Fruit fly (Drosophila melanogaster) whole organism, embryonic: ENCODE results near the gene CG3337.
A peak's percentile ranks its signal among the peaks of the same experiment; 100 is the strongest.

Experiments
- Aef1 ChIP-seq: fragments of 200-800 bp; sonication (Bioruptor generic); IDR thresholded peaks from 3 replicates; pipeline ENCODE4 v1.3.6; 2022; ENCODE audit warnings: missing biosample characterization, missing genetic modification characterization
- Antp ChIP-seq: fragments of 200-800 bp; sonication (Bioruptor generic); optimal IDR thresholded peaks from 3 replicates; lab custom pipeline; 2016; ENCODE audit warnings: missing biosample characterization, missing genetic modification characterization
- B-H2 ChIP-seq: fragments of 200-800 bp; sonication (Bioruptor generic); optimal IDR thresholded peaks from 2 replicates; lab custom pipeline; 2018; ENCODE audit warnings: missing biosample characterization, mild to moderate bottlenecking, missing genetic modification characterization
- Bdp1 ChIP-seq: fragments of 200-800 bp; sonication (Bioruptor generic); optimal IDR thresholded peaks from 3 replicates; lab custom pipeline; 2016; ENCODE audit warnings: missing biosample characterization, missing genetic modification characterization
- CG10979 ChIP-seq: fragments of 200-800 bp; sonication (Bioruptor generic); optimal IDR thresholded peaks from 2 replicates; lab custom pipeline; 2018; ENCODE audit warnings: missing biosample characterization, mild to moderate bottlenecking, missing genetic modification characterization, moderate library complexity
- CG11504 ChIP-seq: fragments of 200-800 bp; sonication (Bioruptor generic); optimal IDR thresholded peaks from 3 replicates; lab custom pipeline; 2019; ENCODE audit warnings: missing biosample characterization, mild to moderate bottlenecking, missing genetic modification characterization, moderate library complexity
- CG11695 ChIP-seq: fragments of 200-800 bp; sonication (Bioruptor generic); IDR thresholded peaks from 3 replicates; pipeline ENCODE4 v1.3.6; 2022; ENCODE audit warnings: missing biosample characterization, missing genetic modification characterization
- CG15601 ChIP-seq: fragments of 200-800 bp; sonication (Bioruptor generic); optimal IDR thresholded peaks from 3 replicates; lab custom pipeline; 2019; ENCODE audit warnings: missing biosample characterization, mild to moderate bottlenecking, missing genetic modification characterization, moderate library complexity
- CG16815 ChIP-seq: fragments of 200-800 bp; sonication (Bioruptor generic); optimal IDR thresholded peaks from 3 replicates; lab custom pipeline; 2017; ENCODE audit warnings: missing biosample characterization, mild to moderate bottlenecking, missing genetic modification characterization
- CG17186 ChIP-seq: fragments of 200-800 bp; sonication (Bioruptor generic); optimal IDR thresholded peaks from 3 replicates; lab custom pipeline; 2017; ENCODE audit warnings: missing biosample characterization, missing genetic modification reagents, missing genetic modification characterization
- CG17385 ChIP-seq: fragments of 200-800 bp; sonication (Bioruptor generic); optimal IDR thresholded peaks from 3 replicates; lab custom pipeline; 2018; ENCODE audit warnings: missing biosample characterization, mild to moderate bottlenecking, missing genetic modification characterization
- CG17612 ChIP-seq: fragments of 200-800 bp; sonication (Bioruptor generic); IDR thresholded peaks from 2 replicates; pipeline ENCODE4 v1.3.6; 2022; ENCODE audit warnings: missing biosample characterization, missing genetic modification characterization
- CG18262 ChIP-seq: fragments of 200-800 bp; optimal IDR thresholded peaks from 3 replicates; lab custom pipeline; 2019; ENCODE audit warnings: missing biosample characterization, mild to moderate bottlenecking, missing genetic modification characterization, moderate library complexity
- CG31224 ChIP-seq: fragments of 200-800 bp; sonication (Bioruptor generic); IDR thresholded peaks from 2 replicates; pipeline ENCODE4 v1.3.6; 2022; ENCODE audit warnings: missing biosample characterization, missing genetic modification characterization
- CG34422 ChIP-seq: fragments of 200-800 bp; sonication (Bioruptor generic); IDR thresholded peaks from 3 replicates; pipeline ENCODE4 v1.3.6; 2022; ENCODE audit warnings: missing biosample characterization, missing genetic modification characterization
- CG3847 ChIP-seq: fragments of 200-800 bp; sonication (Bioruptor generic); IDR thresholded peaks from 2 replicates; pipeline ENCODE4 v1.3.6; 2022; ENCODE audit warnings: missing biosample characterization, missing genetic modification characterization
- CG7987 ChIP-seq: fragments of 200-800 bp; sonication (Bioruptor generic); optimal IDR thresholded peaks from 2 replicates; lab custom pipeline; 2018; ENCODE audit warnings: missing biosample characterization, mild to moderate bottlenecking, missing genetic modification characterization, moderate library complexity
- CG8290 ChIP-seq, 3 experiments: fragments of 200-800 bp; sonication (Bioruptor generic); optimal IDR thresholded peaks; 2 replicates each; lab custom pipeline; 2016 to 2019; ENCODE audit warnings: missing biosample characterization in 3 of 3, missing genetic modification characterization in 3 of 3, mild to moderate bottlenecking in 2 of 3, moderate library complexity in 1 of 3
- CG9437 ChIP-seq: fragments of 200-800 bp; sonication (Bioruptor generic); optimal IDR thresholded peaks from 2 replicates; lab custom pipeline; 2018; ENCODE audit warnings: missing biosample characterization, mild to moderate bottlenecking, missing genetic modification characterization
- CG9932 ChIP-seq: fragments of 200-800 bp; sonication (Bioruptor generic); IDR thresholded peaks from 2 replicates; pipeline ENCODE4 v1.3.6; 2022; ENCODE audit warnings: missing biosample characterization, missing genetic modification characterization
- Fer1 ChIP-seq: fragments of 200-800 bp; sonication (Bioruptor generic); optimal IDR thresholded peaks from 2 replicates; lab custom pipeline; 2017; ENCODE audit warnings: missing biosample characterization, mild to moderate bottlenecking, missing genetic modification characterization
- GATAe ChIP-seq: fragments of 200-800 bp; sonication (Bioruptor generic); conservative IDR thresholded peaks from 2 replicates; pipeline ENCODE4 v1.3.6; 2022; ENCODE audit warnings: missing biosample characterization, missing genetic modification characterization
- Gug ChIP-seq: fragments of 200-800 bp; sonication (Bioruptor generic); IDR thresholded peaks from 4 replicates; pipeline ENCODE4 v1.3.6; 2022; ENCODE audit warnings: missing biosample characterization, missing genetic modification characterization
- HLH3B ChIP-seq: fragments of 200-800 bp; sonication (Bioruptor generic); IDR thresholded peaks from 2 replicates; pipeline ENCODE4 v1.3.6; 2022; ENCODE audit warnings: missing biosample characterization, missing genetic modification characterization
- HmgZ ChIP-seq: fragments of 200-800 bp; sonication (Bioruptor generic); optimal IDR thresholded peaks from 2 replicates; lab custom pipeline; 2018; ENCODE audit warnings: missing biosample characterization, mild to moderate bottlenecking, missing genetic modification characterization
- Lhr ChIP-seq: fragments of 200-800 bp; sonication (Bioruptor generic); optimal IDR thresholded peaks from 3 replicates; lab custom pipeline; 2017; ENCODE audit warnings: mild to moderate bottlenecking, missing biosample characterization, missing genetic modification reagents, missing genetic modification characterization
- MTF-1 ChIP-seq: fragments of 200-800 bp; sonication (Bioruptor generic); optimal IDR thresholded peaks from 2 replicates; lab custom pipeline; 2018; ENCODE audit warnings: missing biosample characterization, mild to moderate bottlenecking, missing genetic modification characterization, borderline replicate concordance
- Med ChIP-seq: fragments of 200-800 bp; sonication (Bioruptor generic); peaks from one replicate; lab custom pipeline; 2016; ENCODE audit warnings: missing biosample characterization, missing genetic modification characterization, mild to moderate bottlenecking, inconsistent platforms, moderate library complexity
- Pdp1 ChIP-seq, 2 experiments: fragments of 200-800 bp; sonication (Bioruptor generic); optimal IDR thresholded peaks; 3 replicates each; lab custom pipeline; 2016; ENCODE audit warnings: missing biosample characterization in 2 of 2, missing genetic modification characterization in 2 of 2, mild to moderate bottlenecking in 1 of 2, moderate library complexity in 1 of 2
- Ravus ChIP-seq: fragments of 200-800 bp; sonication (Bioruptor generic); IDR thresholded peaks from 2 replicates; pipeline ENCODE4 v1.3.6; 2022; ENCODE audit warnings: missing biosample characterization, missing genetic modification characterization
- Six4 ChIP-seq: fragments of 200-800 bp; sonication (Bioruptor generic); optimal IDR thresholded peaks from 2 replicates; lab custom pipeline; 2016; ENCODE audit warnings: missing biosample characterization, missing genetic modification characterization
- Xrp1 ChIP-seq: fragments of 200-800 bp; sonication (Bioruptor generic); IDR thresholded peaks from 2 replicates; pipeline ENCODE4 v1.3.6; 2022; ENCODE audit warnings: missing biosample characterization, missing genetic modification characterization
- ab ChIP-seq: fragments of 200-800 bp; sonication (Bioruptor generic); optimal IDR thresholded peaks from 2 replicates; lab custom pipeline; 2016; ENCODE audit warnings: missing biosample characterization, missing genetic modification characterization
- bbx ChIP-seq: fragments of 200-800 bp; sonication (Bioruptor generic); IDR thresholded peaks from 2 replicates; pipeline ENCODE4 v1.3.6; 2022; ENCODE audit warnings: missing biosample characterization, missing genetic modification characterization; ENCODE audit not compliant: partially characterized antibody
- cwo ChIP-seq: fragments of 200-800 bp; sonication (Bioruptor generic); optimal IDR thresholded peaks from 3 replicates; lab custom pipeline; 2017; ENCODE audit warnings: missing biosample characterization, missing genetic modification characterization, mild to moderate bottlenecking, moderate library complexity, missing genetic modification reagents
- dysf ChIP-seq: fragments of 200-800 bp; sonication (Bioruptor generic); IDR thresholded peaks from 3 replicates; pipeline ENCODE4 v1.3.6; 2022; ENCODE audit warnings: missing biosample characterization, missing genetic modification characterization
- en ChIP-seq: fragments of 200-800 bp; sonication (Bioruptor generic); optimal IDR thresholded peaks from 2 replicates; lab custom pipeline; 2016; ENCODE audit warnings: missing biosample characterization, missing genetic modification characterization
- exex ChIP-seq: fragments of 200-800 bp; sonication (Bioruptor generic); optimal IDR thresholded peaks from 4 replicates; lab custom pipeline; 2018; ENCODE audit warnings: missing biosample characterization, mild to moderate bottlenecking, missing genetic modification characterization, moderate library complexity
- gce ChIP-seq: fragments of 200-800 bp; sonication (Bioruptor generic); IDR thresholded peaks from 3 replicates; pipeline ENCODE4 v1.3.6; 2022; ENCODE audit warnings: missing biosample characterization, missing genetic modification characterization
- hkb ChIP-seq, 2 experiments: fragments of 200-800 bp in 1 of 2; fragments of >200 bp in 1 of 2; sonication (Bioruptor generic) in 1 of 2; IDR thresholded peaks in 1 of 2; optimal IDR thresholded peaks in 1 of 2; 2 replicates each; pipeline versions ENCODE4 v1.3.6 to Lab custom; 2017 to 2022; ENCODE audit warnings: missing biosample characterization in 1 of 2, missing genetic modification characterization in 1 of 2
- kah ChIP-seq: fragments of 200-800 bp; sonication (Bioruptor generic); optimal IDR thresholded peaks from 2 replicates; lab custom pipeline; 2018; ENCODE audit warnings: missing biosample characterization, mild to moderate bottlenecking, missing genetic modification characterization
- knrl ChIP-seq: fragments of 200-800 bp; sonication (Bioruptor generic); IDR thresholded peaks from 3 replicates; pipeline ENCODE4 v1.3.6; 2022; ENCODE audit warnings: missing biosample characterization, missing genetic modification characterization; ENCODE audit not compliant: partially characterized antibody
- otp ChIP-seq: fragments of 200-800 bp; sonication (Bioruptor generic); IDR thresholded peaks from 3 replicates; pipeline ENCODE4, ENCODE4 v1.3.6; 2022; ENCODE audit warnings: missing biosample characterization, missing genetic modification characterization
- row ChIP-seq: fragments of 200-800 bp; sonication (Bioruptor generic); IDR thresholded peaks from 3 replicates; pipeline ENCODE4 v1.3.6; 2022; ENCODE audit warnings: missing biosample characterization, missing genetic modification characterization
- salm ChIP-seq: fragments of 200-800 bp; sonication (Bioruptor generic); optimal IDR thresholded peaks from 2 replicates; lab custom pipeline; 2018; ENCODE audit warnings: missing biosample characterization, mild to moderate bottlenecking, missing genetic modification characterization
- sqz ChIP-seq: fragments of 200-800 bp; sonication (Bioruptor generic); optimal IDR thresholded peaks from 3 replicates; lab custom pipeline; 2018; ENCODE audit warnings: missing biosample characterization, mild to moderate bottlenecking, missing genetic modification characterization
- sr ChIP-seq: fragments of 200-800 bp; sonication (Bioruptor generic); IDR thresholded peaks from 3 replicates; pipeline ENCODE4 v1.3.6; 2022; ENCODE audit warnings: missing biosample characterization, missing genetic modification characterization
- wdn ChIP-seq: fragments of 200-800 bp; sonication (Bioruptor generic); IDR thresholded peaks from 2 replicates; pipeline ENCODE4 v1.3.6; 2022; ENCODE audit warnings: missing biosample characterization, missing genetic modification characterization

Gene CG3337

DNA sequence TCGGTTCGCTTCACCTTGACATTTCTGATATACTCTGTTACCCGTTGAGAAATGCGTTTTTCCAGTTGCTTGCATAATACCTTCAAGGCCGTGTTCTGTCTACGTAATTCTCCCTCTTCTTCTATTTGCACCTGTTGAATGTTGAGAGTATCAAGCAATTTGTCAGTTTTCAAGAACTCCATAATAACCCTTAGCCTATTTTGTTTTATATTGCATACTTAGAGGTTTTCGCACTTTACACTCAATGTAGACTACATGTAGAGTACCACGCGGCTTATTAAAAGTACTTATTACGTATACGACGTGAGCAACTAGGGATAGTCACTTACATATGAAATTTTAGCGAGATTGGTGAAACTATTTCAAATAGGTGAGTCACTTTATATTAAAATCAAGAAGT lies 20.2 kb downstream of the CG3337 start (continued):
- TF ChIP-seq Fer1 (GFP tag; lab: Kevin White, UChicago) (no peak), knrl (GFP tag; lab: Robert Waterston, UW) (0 out of 3 replicates have a peak, but pooled peaks have one; percentile 33), row (no peak), CG8290 (GFP tag; optimal IDR thresholded peaks at IDR 0.05; lab: Kevin White, UChicago) (peak; percentile 49), CG8290 (tag; optimal IDR thresholded peaks at IDR 0.05; lab: Kevin White, UChicago) (peak; percentile 1 to 19), CG17385 (GFP tag; lab: Kevin White, UChicago) (peak; percentile 15), en (GFP tag; lab: Kevin White, UChicago) (no peak), cwo (GFP tag; lab: Kevin White, UChicago) (no peak), ab (GFP tag; lab: Kevin White, UChicago) (no peak), CG3847 (no peak), HmgZ (peak; percentile 48), Six4 (GFP tag; lab: Kevin White, UChicago) (no peak), Med (GFP tag; lab: Kevin White, UChicago) (peak; percentile 77), GATAe (GFP tag; lab: Robert Waterston, UW) (no peak), bbx (GFP tag; lab: Robert Waterston, UW) (peak; percentile 41; the same call in 1 of the 2 replicates), CG31224 (GFP tag; lab: Robert Waterston, UW) (no peak), CG18262 (tag; lab: Kevin White, UChicago) (no peak), Aef1 (GFP tag; lab: Robert Waterston, UW) (no peak), salm (tag; lab: Kevin White, UChicago) (no peak), Pdp1 (GFP tag; optimal IDR thresholded peaks at IDR 0.05; lab: Kevin White, UChicago) (peak in 1 of 2 experiments; percentile 90), otp (GFP tag; lab: Robert Waterston, UW) (no peak), CG9437 (GFP tag; lab: Kevin White, UChicago) (peak; percentile 97), CG10979 (tag; lab: Kevin White, UChicago) (peak; percentile 37), Lhr (GFP tag; lab: Kevin White, UChicago) (no peak), Ravus (no peak), B-H2 (GFP tag; lab: Kevin White, UChicago) (no peak), kah (GFP tag; lab: Kevin White, UChicago) (peak; percentile 57)
- TF ChIP-seq, all 482 proteins: peak for 27

dm6 chr3R:21201627-21202026 lies 21.8 kb downstream of the CG3337 start:
- TF ChIP-seq sqz (no peak), wdn (GFP tag; lab: Robert Waterston, UW) (no peak), CG9932 (GFP tag; lab: Robert Waterston, UW) (0 out of 2 replicates have a peak, but pooled peaks have one; percentile 24), gce (GFP tag; lab: Robert Waterston, UW) (no peak), sr (peak; percentile 96)

- TF ChIP-seq MTF-1 (GFP tag; lab: Kevin White, UChicago) (no peak), dysf (GFP tag; lab: Robert Waterston, UW) (0 out of 3 replicates have a peak, but pooled peaks have one; percentile 6), CG7987 (GFP tag; lab: Kevin White, UChicago) (no peak), CG17612 (GFP tag; lab: Robert Waterston, UW) (no peak), CG15601 (tag; lab: Kevin White, UChicago) (peak; percentile 22), hkb (optimal IDR thresholded peaks at IDR 0.05; lab: Kevin White, UChicago) (no peak), hkb (GFP tag; IDR thresholded peaks at IDR 0.05; lab: Robert Waterston, UW) (0 out of 2 replicates have a peak, but pooled peaks have one; percentile 19), CG11504 (peak; percentile 31), CG17186 (no peak), Bdp1 (GFP tag; lab: Kevin White, UChicago) (peak; percentile 11), CG11695 (0 out of 3 replicates have a peak, but pooled peaks have one; percentile 17), Antp (peak; percentile 11), CG34422 (GFP tag; lab: Robert Waterston, UW) (0 out of 3 replicates have a peak, but pooled peaks have one; percentile 37), Xrp1 (GFP tag; lab: Robert Waterston, UW) (peak; percentile 61; the same call in 1 of the 2 replicates), exex (tag; lab: Kevin White, UChicago) (no peak), Gug (GFP tag; lab: Robert Waterston, UW) (0 out of 4 replicates have a peak, but pooled peaks have one; percentile 24), HLH3B (peak; percentile 6; the same call in 1 of the 2 replicates), CG16815 (GFP tag; lab: Kevin White, UChicago) (peak; percentile 13)
These were observed 23.4 kb downstream of the CG3337 start for dm6 chr3R:21199953-21200368.
